Worm (Caenorhabditis elegans): ENCODE results near the gene srh-272.

The srh-272 gene

DNA sequence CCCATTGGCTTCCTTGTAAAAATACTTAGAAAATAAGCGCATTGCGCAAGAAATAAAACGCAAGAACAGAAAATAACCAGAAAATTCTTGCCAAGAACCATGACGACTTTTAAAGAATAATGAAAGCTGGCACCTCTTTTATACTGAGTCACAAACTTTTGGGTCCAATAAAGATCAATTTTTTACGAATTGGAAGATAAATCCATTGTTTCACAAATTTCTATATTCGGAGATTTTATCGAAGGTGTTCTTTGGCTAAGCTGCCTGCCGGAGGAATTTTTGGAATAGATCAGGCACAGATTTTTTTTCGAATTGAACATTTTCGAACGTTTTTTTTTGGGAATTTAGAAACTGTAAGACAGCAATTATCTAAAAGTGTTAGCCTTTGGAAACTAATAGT, 49.8 kb downstream of the srh-272 start, which contains the start of gene C31B8.9:
Gene C31B8.9 (minus strand): TSS at position 101 of the 400 bp plus-strand sequence.
- TF ChIP-seq sox-4 (tag; optimal IDR thresholded peaks at IDR 0.05) (no peak), alr-1 (tag; optimal IDR thresholded peaks at IDR 0.05; ENCODE audit: borderline replicate concordance) (no peak), hpl-2 (GFP tag; optimal IDR thresholded peaks at IDR 0.05) (no peak), dpl-1 (GFP tag; optimal IDR thresholded peaks at IDR 0.05) (no peak)

DNA sequence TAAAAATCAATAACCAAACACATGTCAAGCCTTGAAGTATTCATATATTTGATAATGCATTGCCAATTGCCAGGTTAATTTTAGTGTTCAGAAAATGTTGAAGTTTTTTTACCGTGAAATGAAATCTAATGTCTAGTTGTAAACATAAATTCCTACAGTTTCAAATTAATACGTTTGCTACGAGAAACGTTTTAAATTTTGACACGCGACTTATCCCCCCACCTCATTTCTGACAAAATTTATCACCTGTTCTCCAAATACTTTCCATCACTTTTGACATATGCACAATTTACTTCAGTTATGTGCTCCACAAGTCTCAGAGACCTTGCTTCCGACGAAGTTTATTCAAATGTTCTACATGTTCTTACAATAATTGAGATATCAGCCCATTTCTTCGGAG, 50.8 kb downstream of the srh-272 start, which contains the start of gene srh-146:
Gene srh-146 (plus strand): TSS at position 301 of the 400 bp plus-strand sequence.
- TF ChIP-seq nhr-237 (tag; optimal IDR thresholded peaks at IDR 0.05) (no peak), nhr-90 (tag; optimal IDR thresholded peaks at IDR 0.05; ENCODE audit: poor library complexity) (no peak), pqm-1 (tag; optimal IDR thresholded peaks at IDR 0.05) (no peak), xbp-1 (tag; optimal IDR thresholded peaks at IDR 0.05) (no peak), snpc-4 (tag; optimal IDR thresholded peaks at IDR 0.05) (no peak), pax-3 (tag; optimal IDR thresholded peaks at IDR 0.05) (no peak), rnt-1 (tag; optimal IDR thresholded peaks at IDR 0.05) (no peak), C04F5.9 (tag; optimal IDR thresholded peaks at IDR 0.05) (no peak), efl-3 (GFP tag; optimal IDR thresholded peaks at IDR 0.05) (no peak), tbx-2 (tag; optimal IDR thresholded peaks at IDR 0.05) (no peak), hpl-2 (GFP tag; optimal IDR thresholded peaks at IDR 0.05) (no peak), fkh-10 (GFP tag; optimal IDR thresholded peaks at IDR 0.05) (no peak), nhr-19 (GFP tag; conservative IDR thresholded peaks at IDR 0.05) (no peak)
